Worm (Caenorhabditis elegans): Measurements from ENCODE around the gene K09H11.4.

Gene K09H11.4

ce11 chrV:5724395-5724794 lies 2.0 kb downstream of the K09H11.4 start:
- TF ChIP-seq unc-62 (GFP tag; optimal IDR thresholded peaks at IDR 0.05) (no peak), madf-6 (GFP tag; IDR thresholded peaks at IDR 0.05) (0 out of 2 replicates have a peak, but pooled peaks have one; percentile 17)

DNA sequence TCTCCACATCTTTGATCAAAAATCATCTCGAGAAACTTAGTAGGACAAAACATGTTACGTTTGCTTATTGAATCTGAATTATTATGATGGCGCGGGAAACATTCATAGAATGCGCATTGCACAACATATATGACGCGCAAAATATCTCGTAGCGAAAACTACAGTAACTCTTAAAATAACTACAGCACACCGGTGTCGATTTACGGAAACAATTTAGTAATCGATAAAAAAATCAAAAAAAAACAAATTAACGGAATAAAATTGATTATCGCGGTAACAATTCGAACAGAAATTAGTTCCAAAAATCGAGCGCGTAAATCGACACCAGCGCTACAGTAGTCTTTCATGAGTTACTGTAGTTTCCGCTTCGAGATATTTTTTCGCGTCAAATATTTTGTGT lies 4.3 kb downstream of the K09H11.4 start:
- TF ChIP-seq hmg-1.2 (GFP tag; IDR thresholded peaks at IDR 0.05) (0 out of 2 replicates have a peak, but pooled peaks have one; percentile 18), T07F8.4 (tag; optimal IDR thresholded peaks at IDR 0.05) (no peak), athp-1 (tag; optimal IDR thresholded peaks at IDR 0.05) (no peak), xnd-1 (tag; optimal IDR thresholded peaks at IDR 0.05) (peak; percentile 34), F33H1.4 (GFP tag; IDR thresholded peaks at IDR 0.05) (peak; percentile 33; the same call in 1 of the 2 replicates), F55B11.4 (tag; optimal IDR thresholded peaks at IDR 0.05; ENCODE audit: borderline replicate concordance, insufficient read depth) (no peak), ceh-58 (GFP tag; IDR thresholded peaks at IDR 0.05) (0 out of 2 replicates have a peak, but pooled peaks have one; percentile 19), nfyb-1 (GFP tag; IDR thresholded peaks at IDR 0.05) (no peak), lsl-1 (GFP tag; optimal IDR thresholded peaks at IDR 0.05) (peak; percentile 53), lir-1 (GFP tag; conservative IDR thresholded peaks at IDR 0.05) (no peak), hrde-1 (tag; optimal IDR thresholded peaks at IDR 0.05; ENCODE audit: borderline replicate concordance) (peak; percentile 37), pbrm-1 (GFP tag; IDR thresholded peaks at IDR 0.05) (0 out of 2 replicates have a peak, but pooled peaks have one; percentile 18), madf-6 (GFP tag; IDR thresholded peaks at IDR 0.05) (peak; percentile 65; the same call in 1 of the 2 replicates), F57C9.4 (tag; optimal IDR thresholded peaks at IDR 0.05) (no peak), attf-6 (GFP tag; IDR thresholded peaks at IDR 0.05) (0 out of 2 replicates have a peak, but pooled peaks have one; percentile 19), him-1 (tag; optimal IDR thresholded peaks at IDR 0.05) (peak; percentile 54), let-526 (GFP tag; IDR thresholded peaks at IDR 0.05) (no peak), efl-1 (GFP tag; optimal IDR thresholded peaks at IDR 0.05) (peak; percentile 34), B0336.3 (GFP tag; IDR thresholded peaks at IDR 0.05) (peak; percentile 29; the same call in 1 of the 2 replicates)

DNA sequence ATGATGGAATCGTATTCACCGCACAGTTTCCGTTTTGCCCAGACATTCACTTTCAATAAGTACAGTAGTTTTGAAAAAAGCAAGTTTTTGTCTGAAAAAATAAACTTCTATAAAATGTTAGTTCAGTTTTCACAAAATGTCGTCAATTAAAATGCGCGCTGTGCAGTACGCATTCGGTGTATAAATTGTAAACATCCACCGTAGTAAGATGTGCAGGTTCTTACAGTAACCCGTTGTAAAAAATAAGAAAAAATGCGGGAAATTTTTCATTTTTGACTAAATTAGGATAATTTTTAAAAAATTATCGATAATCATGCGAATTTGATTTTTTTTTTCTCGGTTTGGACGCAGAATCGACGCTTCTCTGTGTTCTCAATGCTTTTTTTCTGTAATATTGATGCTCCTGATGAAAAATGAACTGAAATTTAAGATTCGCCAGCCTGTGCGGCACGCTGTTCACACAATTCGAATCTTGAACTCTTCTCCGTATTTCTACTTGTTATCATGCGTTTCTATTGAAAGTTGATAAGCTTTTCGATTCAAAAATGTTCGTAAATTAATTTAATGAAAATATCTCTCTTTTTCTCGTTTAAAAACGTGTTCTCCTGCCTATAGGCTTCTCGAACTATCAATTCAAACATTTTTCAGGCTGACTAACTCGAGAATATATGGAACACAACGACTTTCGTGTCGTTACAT lies 9.0 kb downstream of the K09H11.4 start, which contains the start of gene rga-3:
TSS of gene rga-3 (plus strand) at position 649 of the 699 bp plus-strand sequence.
- TF ChIP-seq ceh-79 (tag; optimal IDR thresholded peaks at IDR 0.05) (no peak), lag-1 (GFP tag; IDR thresholded peaks at IDR 0.05) (no peak), B0336.3 (GFP tag; IDR thresholded peaks at IDR 0.05) (peak; percentile 85), hlh-26 (GFP tag; conservative IDR thresholded peaks at IDR 0.05) (no peak), madf-8 (GFP tag; conservative IDR thresholded peaks at IDR 0.05) (peak; percentile 97), F23B12.7 (tag; optimal IDR thresholded peaks at IDR 0.05; ENCODE audit: insufficient read depth) (peak; percentile 49), ccch-3 (GFP tag; optimal IDR thresholded peaks at IDR 0.05) (no peak), hlh-12 (tag; optimal IDR thresholded peaks at IDR 0.05) (no peak), madf-6 (GFP tag; IDR thresholded peaks at IDR 0.05) (peak; percentile 99), ztf-22 (GFP tag; optimal IDR thresholded peaks at IDR 0.05) (no peak), snpc-1.1 (tag; optimal IDR thresholded peaks at IDR 0.05; ENCODE audit: insufficient read depth) (peak; percentile 82), ceh-100 (GFP tag; IDR thresholded peaks at IDR 0.05) (peak; percentile 55; the same call in 1 of the 2 replicates), mes-4 (tag; optimal IDR thresholded peaks at IDR 0.05) (no peak), let-526 (GFP tag; IDR thresholded peaks at IDR 0.05) (no peak), attf-6 (GFP tag; IDR thresholded peaks at IDR 0.05) (peak; percentile 74; the same call in 1 of the 2 replicates), lin-26 (GFP tag; IDR thresholded peaks at IDR 0.05) (no peak), T26A5.8 (tag; optimal IDR thresholded peaks at IDR 0.05) (no peak), sdz-38 (tag; optimal IDR thresholded peaks at IDR 0.05) (no peak), K12H6.12 (tag; optimal IDR thresholded peaks at IDR 0.05) (no peak), ekl-4 (GFP tag; IDR thresholded peaks at IDR 0.05) (peak; percentile 87), somi-1 (GFP tag; optimal IDR thresholded peaks at IDR 0.05) (no peak), rcor-1 (GFP tag; IDR thresholded peaks at IDR 0.05) (peak; percentile 93), F49E8.2 (tag; optimal IDR thresholded peaks at IDR 0.05; ENCODE audit: insufficient read depth) (peak; percentile 96), fkh-3 (tag; optimal IDR thresholded peaks at IDR 0.05) (no peak), ceh-40 (GFP tag; IDR thresholded peaks at IDR 0.05) (no peak), egrh-3 (GFP tag; IDR thresholded peaks at IDR 0.05) (0 out of 2 replicates have a peak, but pooled peaks have one; percentile 7), hrde-1 (tag; optimal IDR thresholded peaks at IDR 0.05; ENCODE audit: borderline replicate concordance) (peak; percentile 59), F37B4.10 (GFP tag; IDR thresholded peaks at IDR 0.05) (no peak), nhr-179 (tag; optimal IDR thresholded peaks at IDR 0.05) (no peak)

Data from whole organism, young adult.